Worm (Caenorhabditis elegans) whole organism, young adult: ENCODE measurements around the gene dhs-16.

Source experiments
- B0261.1 ChIP-seq: sonication (generic microtip); optimal IDR thresholded peaks from 2 replicates; lab custom pipeline; 2016; ENCODE audit warnings: mild to moderate bottlenecking, missing genetic modification characterization, moderate library complexity, missing compliant biosample characterization
- C06A6.2 ChIP-seq: fragments of 200-800 bp; sonication (Bioruptor generic); conservative IDR thresholded peaks from 2 replicates; pipeline ENCODE4 v1.3.6; 2022; ENCODE audit warnings: missing genetic modification characterization, missing compliant biosample characterization
- C17E4.6 ChIP-seq: fragments of 200-800 bp; sonication (Bioruptor generic); IDR thresholded peaks from 2 replicates; pipeline ENCODE4 v1.3.6; 2022; ENCODE audit warnings: missing genetic modification reagents, missing genetic modification characterization, missing compliant biosample characterization
- F10E7.11 ChIP-seq: sonication (generic microtip); optimal IDR thresholded peaks from 2 replicates; lab custom pipeline; 2017; ENCODE audit warnings: mild to moderate bottlenecking, missing genetic modification characterization, moderate library complexity, missing compliant biosample characterization
- F22D6.2 ChIP-seq: sonication (generic microtip); optimal IDR thresholded peaks from 2 replicates; lab custom pipeline; 2016; ENCODE audit warnings: mild to moderate bottlenecking, missing genetic modification characterization, missing compliant biosample characterization
- F23B12.7 ChIP-seq: sonication (generic microtip); optimal IDR thresholded peaks from 2 replicates; lab custom pipeline; 2017; ENCODE audit warnings: missing genetic modification characterization, mild to moderate bottlenecking, missing compliant biosample characterization, antibody characterized with exemption, moderate library complexity; ENCODE audit not compliant: insufficient read depth
- F39B2.1 ChIP-seq: fragments of 200-800 bp; sonication (Bioruptor generic); IDR thresholded peaks from 2 replicates; pipeline ENCODE4 v1.3.6; 2022; ENCODE audit warnings: missing genetic modification reagents, missing genetic modification characterization, missing compliant biosample characterization
- F55B11.4 ChIP-seq: sonication (generic microtip); optimal IDR thresholded peaks from 2 replicates; lab custom pipeline; 2016; ENCODE audit warnings: missing compliant biosample characterization, missing genetic modification characterization, borderline replicate concordance; ENCODE audit not compliant: insufficient read depth
- F57A8.1 ChIP-seq: fragments of 200-800 bp; sonication (Bioruptor generic); optimal IDR thresholded peaks from 2 replicates; lab custom pipeline; 2018; ENCODE audit warnings: mild to moderate bottlenecking, missing genetic modification characterization, moderate library complexity, missing compliant biosample characterization
- K11D2.4 ChIP-seq: fragments of 200-800 bp; sonication (Bioruptor generic); IDR thresholded peaks from 2 replicates; pipeline ENCODE4 v1.3.6; 2022; ENCODE audit warnings: missing genetic modification reagents, missing genetic modification characterization, missing compliant biosample characterization
- T26A5.8 ChIP-seq: sonication (generic microtip); optimal IDR thresholded peaks from 2 replicates; lab custom pipeline; 2016; ENCODE audit warnings: missing genetic modification characterization, missing compliant biosample characterization
- Y67H2A.10 ChIP-seq: fragments of 200-800 bp; sonication (Bioruptor generic); conservative IDR thresholded peaks from 2 replicates; pipeline ENCODE4 v1.3.6; 2022; ENCODE audit warnings: missing genetic modification reagents, missing genetic modification characterization, missing compliant biosample characterization
- ZK185.1 ChIP-seq: sonication (generic microtip); optimal IDR thresholded peaks from 2 replicates; lab custom pipeline; 2016; ENCODE audit warnings: mild to moderate bottlenecking, missing genetic modification characterization, missing compliant biosample characterization; ENCODE audit not compliant: poor library complexity, severe bottlenecking
- ama-1 ChIP-seq, 3 experiments: fragments of 150-350 bp in 1 of 3; sonication (generic microtip) in 2 of 3; optimal IDR thresholded peaks; 2 replicates each; lab custom pipeline; 2014 to 2018; ENCODE audit warnings: missing biosample characterization in 2 of 3, missing genetic modification characterization in 2 of 3, missing genetic modification reagents in 2 of 3
- aptf-2 ChIP-seq: fragments of 200-800 bp; sonication (Bioruptor generic); conservative IDR thresholded peaks from 2 replicates; pipeline ENCODE4 v1.3.6; 2022; ENCODE audit warnings: missing genetic modification reagents, missing genetic modification characterization, missing compliant biosample characterization
- aptf-3 ChIP-seq: fragments of 200-800 bp; sonication (Bioruptor generic); IDR thresholded peaks from 2 replicates; pipeline ENCODE4 v1.3.6; 2022; ENCODE audit warnings: missing genetic modification characterization, missing compliant biosample characterization
- bed-2 ChIP-seq: fragments of 200-800 bp; sonication (Bioruptor generic); IDR thresholded peaks from 2 replicates; pipeline ENCODE4 v1.3.6; 2022; ENCODE audit warnings: missing genetic modification reagents, missing genetic modification characterization, missing compliant biosample characterization
- cebp-2 ChIP-seq: fragments of 200-800 bp; sonication (Bioruptor generic); IDR thresholded peaks from 2 replicates; pipeline ENCODE4 v1.3.6; 2022; ENCODE audit warnings: missing genetic modification characterization, missing compliant biosample characterization
- chd-7 ChIP-seq: sonication (generic microtip); optimal IDR thresholded peaks from 2 replicates; lab custom pipeline; 2016; ENCODE audit warnings: mild to moderate bottlenecking, missing genetic modification characterization, moderate library complexity, missing compliant biosample characterization
- dox-1 ChIP-seq: fragments of 200-800 bp; sonication (Bioruptor generic); IDR thresholded peaks from 2 replicates; pipeline ENCODE4 v1.3.6; 2022; ENCODE audit warnings: missing genetic modification reagents, missing genetic modification characterization, missing compliant biosample characterization
- egl-44 ChIP-seq: fragments of 200-800 bp; sonication (Bioruptor generic); IDR thresholded peaks from 2 replicates; pipeline ENCODE4 v1.3.6; 2022; ENCODE audit warnings: missing genetic modification reagents, missing genetic modification characterization, missing compliant biosample characterization
- egrh-3 ChIP-seq: fragments of 200-800 bp; sonication (Bioruptor generic); IDR thresholded peaks from 2 replicates; pipeline ENCODE4 v1.3.6; 2022; ENCODE audit warnings: missing genetic modification reagents, missing genetic modification characterization, missing compliant biosample characterization
- ets-4 ChIP-seq: fragments of 200-800 bp; sonication (Bioruptor generic); optimal IDR thresholded peaks from 2 replicates; lab custom pipeline; 2018; ENCODE audit warnings: mild to moderate bottlenecking, missing genetic modification characterization, missing compliant biosample characterization
- fkh-3 ChIP-seq: sonication (generic microtip); optimal IDR thresholded peaks from 2 replicates; lab custom pipeline; 2016; ENCODE audit warnings: mild to moderate bottlenecking, missing genetic modification characterization, missing compliant biosample characterization
- gei-17 ChIP-seq: fragments of 200-800 bp; sonication (Bioruptor generic); optimal IDR thresholded peaks from 2 replicates; lab custom pipeline; 2018; ENCODE audit warnings: mild to moderate bottlenecking, missing genetic modification characterization, missing compliant biosample characterization
- hmg-1.2 ChIP-seq: fragments of 200-800 bp; sonication (Bioruptor generic); IDR thresholded peaks from 2 replicates; pipeline ENCODE4 v1.3.6; 2022; ENCODE audit warnings: missing genetic modification reagents, missing genetic modification characterization, missing compliant biosample characterization
- hrde-1 ChIP-seq: sonication (generic microtip); optimal IDR thresholded peaks from 2 replicates; lab custom pipeline; 2016; ENCODE audit warnings: missing genetic modification characterization, mild to moderate bottlenecking, missing compliant biosample characterization, moderate library complexity, missing genotype, missing genetic modification reagents, borderline replicate concordance
- hsf-1 ChIP-seq: fragments of 200-800 bp; sonication (Bioruptor generic); IDR thresholded peaks from 2 replicates; pipeline ENCODE4 v1.3.6; 2022; ENCODE audit warnings: missing genetic modification reagents, missing genetic modification characterization, missing compliant biosample characterization
- lin-26 ChIP-seq: fragments of 200-800 bp; sonication (Bioruptor generic); IDR thresholded peaks from 2 replicates; pipeline ENCODE4 v1.3.6; 2022; ENCODE audit warnings: missing genetic modification reagents, missing genetic modification characterization, missing compliant biosample characterization
- lin-54 ChIP-seq: fragments of 200-800 bp; sonication (Bioruptor generic); optimal IDR thresholded peaks from 2 replicates; lab custom pipeline; 2018; ENCODE audit warnings: mild to moderate bottlenecking, missing genetic modification characterization, missing compliant biosample characterization
- lir-1 ChIP-seq: fragments of 200-800 bp; sonication (Bioruptor generic); conservative IDR thresholded peaks from 2 replicates; pipeline ENCODE4 v1.3.6; 2022; ENCODE audit warnings: missing genetic modification reagents, missing genetic modification characterization, missing compliant biosample characterization
- lsy-27 ChIP-seq: sonication (generic microtip); optimal IDR thresholded peaks from 2 replicates; lab custom pipeline; 2017; ENCODE audit warnings: missing genetic modification characterization, mild to moderate bottlenecking, missing compliant biosample characterization, antibody characterized with exemption, missing genotype, borderline replicate concordance; ENCODE audit not compliant: insufficient read depth
- madf-3 ChIP-seq: fragments of 200-800 bp; sonication (Bioruptor generic); IDR thresholded peaks from 2 replicates; pipeline ENCODE4 v1.3.6; 2022; ENCODE audit warnings: missing genetic modification reagents, missing genetic modification characterization, missing compliant biosample characterization
- madf-6 ChIP-seq: fragments of 200-800 bp; sonication (Bioruptor generic); IDR thresholded peaks from 2 replicates; pipeline ENCODE4 v1.3.6; 2022; ENCODE audit warnings: missing genetic modification reagents, missing genetic modification characterization, missing compliant biosample characterization
- mcd-1 ChIP-seq: fragments of 200-800 bp; sonication (Bioruptor generic); IDR thresholded peaks from 2 replicates; pipeline ENCODE4 v1.3.6; 2022; ENCODE audit warnings: missing genetic modification reagents, missing genetic modification characterization, missing compliant biosample characterization
- nfyb-1 ChIP-seq: fragments of 200-800 bp; sonication (Bioruptor generic); IDR thresholded peaks from 2 replicates; pipeline ENCODE4 v1.3.6; 2022; ENCODE audit warnings: missing genetic modification reagents, missing genetic modification characterization, missing compliant biosample characterization
- nhr-120 ChIP-seq: fragments of 200-800 bp; sonication (Bioruptor generic); IDR thresholded peaks from 2 replicates; pipeline ENCODE4 v1.3.6; 2022; ENCODE audit warnings: missing genetic modification characterization, missing compliant biosample characterization
- pha-4 ChIP-seq: fragments of 150-350 bp; sonication (generic microtip); optimal IDR thresholded peaks from 2 replicates; lab custom pipeline; 2014; ENCODE audit warnings: missing biosample characterization, missing genetic modification reagents, missing genetic modification characterization
- rec-8 ChIP-seq, 2 experiments: sonication (generic microtip); optimal IDR thresholded peaks; 2 replicates each; lab custom pipeline; 2016; ENCODE audit warnings: mild to moderate bottlenecking in 2 of 2, missing genetic modification characterization in 2 of 2, missing genetic modification reagents in 2 of 2, missing genotype in 2 of 2, missing biosample characterization in 1 of 2, missing compliant biosample characterization in 1 of 2, moderate library complexity in 1 of 2
- repo-1 ChIP-seq: sonication (generic microtip); optimal IDR thresholded peaks from 2 replicates; lab custom pipeline; 2017; ENCODE audit warnings: mild to moderate bottlenecking, missing genetic modification characterization, missing compliant biosample characterization
- sea-2 ChIP-seq: fragments of 200-800 bp; sonication (Bioruptor generic); IDR thresholded peaks from 2 replicates; pipeline ENCODE4 v1.3.6; 2022; ENCODE audit warnings: missing genetic modification characterization, missing compliant biosample characterization
- snpc-3.4 ChIP-seq: sonication (generic microtip); optimal IDR thresholded peaks from 2 replicates; lab custom pipeline; 2017; ENCODE audit warnings: missing genetic modification characterization, mild to moderate bottlenecking, missing compliant biosample characterization, antibody characterized with exemption, moderate library complexity, missing genotype, missing genetic modification reagents
- tbp1 ChIP-seq: fragments of 200-800 bp; sonication (Bioruptor generic); optimal IDR thresholded peaks from 2 replicates; lab custom pipeline; 2018; ENCODE audit warnings: mild to moderate bottlenecking, missing genetic modification characterization, missing compliant biosample characterization
- unc-130 ChIP-seq: sonication (generic microtip); optimal IDR thresholded peaks from 2 replicates; lab custom pipeline; 2016; ENCODE audit warnings: missing genetic modification reagents, missing genetic modification characterization, missing compliant biosample characterization
- ztf-18 ChIP-seq: sonication (generic microtip); optimal IDR thresholded peaks from 2 replicates; lab custom pipeline; 2016; ENCODE audit warnings: missing genotype, mild to moderate bottlenecking, missing genetic modification characterization, missing compliant biosample characterization
- ztf-22 ChIP-seq: fragments of 200-800 bp; sonication (Bioruptor generic); optimal IDR thresholded peaks from 2 replicates; lab custom pipeline; 2018; ENCODE audit warnings: mild to moderate bottlenecking, missing genetic modification characterization, moderate library complexity, missing compliant biosample characterization
- ztf-3 ChIP-seq: fragments of 200-800 bp; sonication (Bioruptor generic); optimal IDR thresholded peaks from 2 replicates; lab custom pipeline; 2018; ENCODE audit warnings: mild to moderate bottlenecking, missing genetic modification characterization, missing compliant biosample characterization

dhs-16 gene

ce11 chrV:6000368-6000802 lies 16.8 kb downstream of the dhs-16 start (continued):
- TF ChIP-seq ZK185.1 (tag; lab: Kevin White, UChicago), result peak; percentile 78
- TF ChIP-seq nhr-120 (GFP tag; lab: Robert Waterston, UW), result no peak
- TF ChIP-seq C17E4.6 (GFP tag; lab: Robert Waterston, UW), result no peak
- TF ChIP-seq F22D6.2 (tag; lab: Kevin White, UChicago), result peak; percentile 72
- TF ChIP-seq F23B12.7 (tag; lab: Kevin White, UChicago), result no peak
- peak; percentile 81 for TF ChIP-seq lir-1 (GFP tag; lab: Robert Waterston, UW)
- peak; percentile 27 for TF ChIP-seq pha-4
- TF ChIP-seq ztf-18 (tag; lab: Kevin White, UChicago), result peak; percentile 64
- no peak for TF ChIP-seq ama-1 (optimal IDR thresholded peaks at IDR 0.05; lab: Kevin White, UChicago)
- no peak for TF ChIP-seq ama-1 (GFP tag; optimal IDR thresholded peaks at IDR 0.05; lab: Kevin White, UChicago)
- peak; percentile 77 for TF ChIP-seq repo-1 (tag; lab: Kevin White, UChicago)
- no peak for TF ChIP-seq fkh-3
- TF ChIP-seq K11D2.4 (GFP tag; lab: Robert Waterston, UW), result peak; percentile 90
- TF ChIP-seq egrh-3, result 0 out of 2 replicates have a peak, but pooled peaks have one; percentile 14
- peak; percentile 76 for TF ChIP-seq lin-54
- peak; percentile 75 for TF ChIP-seq mcd-1
- TF ChIP-seq F39B2.1 (GFP tag; lab: Robert Waterston, UW), result no peak
- no peak for TF ChIP-seq F10E7.11 (tag; lab: Kevin White, UChicago)
- TF ChIP-seq egl-44 (GFP tag; lab: Robert Waterston, UW), result peak; percentile 73; the same call in 1 of the 2 replicates
- TF ChIP-seq sea-2 (GFP tag; lab: Robert Waterston, UW), result no peak
- TF ChIP-seq tbp1 (GFP tag; lab: Kevin White, UChicago), result peak; percentile 64
- TF ChIP-seq B0261.1 (tag; lab: Kevin White, UChicago), result no peak
- peak; percentile 40; the same call in 1 of the 2 replicates for TF ChIP-seq Y67H2A.10 (GFP tag; lab: Robert Waterston, UW)
- peak; percentile 67; the same call in 1 of the 2 replicates for TF ChIP-seq lin-26 (GFP tag; lab: Robert Waterston, UW)
- TF ChIP-seq snpc-3.4 (tag; lab: Kevin White, UChicago), result no peak
- TF ChIP-seq F55B11.4 (tag; lab: Kevin White, UChicago), result no peak
- peak; percentile 91 for TF ChIP-seq dox-1
- TF ChIP-seq ztf-3 (GFP tag; lab: Kevin White, UChicago), result peak; percentile 27
- TF ChIP-seq chd-7 (tag; lab: Kevin White, UChicago), result peak; percentile 96
- TF ChIP-seq unc-130, result no peak
- TF ChIP-seq madf-6, result peak; percentile 43; the same call in 1 of the 2 replicates
- no peak for TF ChIP-seq hrde-1
- TF ChIP-seq aptf-2 (GFP tag; lab: Robert Waterston, UW), result no peak
- no peak for TF ChIP-seq lsy-27 (tag; lab: Kevin White, UChicago)

- TF ChIP-seq hmg-1.2 (GFP tag; lab: Robert Waterston, UW) (no peak), nfyb-1 (no peak), hsf-1 (GFP tag; lab: Robert Waterston, UW) (no peak), tbp1 (GFP tag; lab: Kevin White, UChicago) (no peak), gei-17 (GFP tag; lab: Kevin White, UChicago) (no peak), F57A8.1 (GFP tag; lab: Kevin White, UChicago) (no peak), C06A6.2 (GFP tag; lab: Robert Waterston, UW) (no peak), bed-2 (GFP tag; lab: Robert Waterston, UW) (no peak), unc-130 (no peak), ztf-22 (GFP tag; lab: Kevin White, UChicago) (no peak), T26A5.8 (tag; lab: Kevin White, UChicago) (no peak), madf-3 (GFP tag; lab: Robert Waterston, UW) (no peak), nhr-120 (GFP tag; lab: Robert Waterston, UW) (no peak), aptf-3 (GFP tag; lab: Robert Waterston, UW) (no peak), rec-8 (tag; optimal IDR thresholded peaks at IDR 0.05; lab: Kevin White, UChicago) (no peak), ets-4 (GFP tag; lab: Kevin White, UChicago) (no peak), cebp-2 (GFP tag; lab: Robert Waterston, UW) (no peak), egl-44 (GFP tag; lab: Robert Waterston, UW) (no peak)
These were observed 19.8 kb downstream of the dhs-16 start, which contains the start of gene fos-1 for ce11 chrV:6003301-6003700. Gene fos-1 (plus strand): TSS chrV:6003601.
